Worm (Caenorhabditis elegans) whole organism, midembryonic: Measurements from ENCODE around the gene R07B7.6.

Experiments used
- T22C8.4 ChIP-seq: fragments of 200-800 bp; sonication (Bioruptor generic); IDR thresholded peaks from 2 replicates; pipeline ENCODE4 v1.3.6; 2022; ENCODE audit warnings: missing genetic modification characterization, missing compliant biosample characterization
- cog-1 ChIP-seq: sonication (generic microtip); optimal IDR thresholded peaks from 2 replicates; lab custom pipeline; 2016; ENCODE audit warnings: missing genetic modification characterization, missing compliant biosample characterization
- flt-1 ChIP-seq: fragments of 200-800 bp; sonication (Bioruptor generic); IDR thresholded peaks from 2 replicates; pipeline ENCODE4 v1.3.6; 2022; ENCODE audit warnings: missing genetic modification characterization, missing compliant biosample characterization
- klf-2 ChIP-seq: fragments of 200-800 bp; sonication (Bioruptor generic); conservative IDR thresholded peaks from 2 replicates; pipeline ENCODE4 v1.3.6; 2022; ENCODE audit warnings: missing genetic modification reagents, missing genetic modification characterization, missing compliant biosample characterization
- med-1 ChIP-seq: sonication (generic microtip); optimal IDR thresholded peaks from 2 replicates; lab custom pipeline; 2017; ENCODE audit warnings: missing genetic modification characterization, mild to moderate bottlenecking, missing compliant biosample characterization, antibody characterized with exemption, missing genetic modification reagents; ENCODE audit not compliant: insufficient read depth
- ref-1 ChIP-seq: fragments of 200-800 bp; sonication (Bioruptor generic); conservative IDR thresholded peaks from 2 replicates; pipeline ENCODE4 v1.3.6; 2022; ENCODE audit warnings: missing genetic modification reagents, missing genetic modification characterization, missing compliant biosample characterization
- tab-1 ChIP-seq: fragments of 200-800 bp; sonication (Bioruptor generic); IDR thresholded peaks from 2 replicates; pipeline ENCODE4 v1.3.6; 2022; ENCODE audit warnings: missing genetic modification characterization, missing compliant biosample characterization
- ztf-23 ChIP-seq: fragments of 200-800 bp; sonication (Bioruptor generic); IDR thresholded peaks from 2 replicates; pipeline ENCODE4 v1.3.6; 2022; ENCODE audit warnings: missing genetic modification reagents, missing genetic modification characterization, missing compliant biosample characterization

DNA sequence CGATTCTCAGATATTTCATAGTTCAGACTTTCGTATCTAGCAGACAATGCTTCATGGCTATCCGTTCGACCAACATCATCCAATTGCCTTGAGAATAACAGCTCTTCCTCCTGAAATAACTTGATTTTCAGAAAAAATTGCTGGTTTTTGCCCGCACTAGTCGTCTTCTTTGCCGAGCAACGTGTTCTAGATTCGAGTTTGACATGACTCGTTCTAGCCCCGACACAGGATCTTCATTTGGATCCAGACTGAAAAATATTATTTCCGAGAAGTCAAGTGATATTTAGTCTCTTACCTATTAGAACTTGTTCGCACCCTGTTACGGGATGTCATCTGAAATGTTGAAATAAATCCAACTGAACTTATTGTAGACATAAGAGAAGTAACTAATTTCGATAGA is 11.8 kb downstream of the R07B7.6 start, which contains the start of gene clh-6:
- TF ChIP-seq cog-1 (no peak), flt-1 (GFP tag; lab: Robert Waterston, UW) (0 out of 2 replicates have a peak, but pooled peaks have one; percentile 29), med-1 (GFP tag; lab: Kevin White, UChicago) (no peak), T22C8.4 (GFP tag; lab: Robert Waterston, UW) (no peak), ztf-23 (GFP tag; lab: Robert Waterston, UW) (0 out of 2 replicates have a peak, but pooled peaks have one; percentile 31), ref-1 (GFP tag; lab: Robert Waterston, UW) (no peak), tab-1 (GFP tag; lab: Robert Waterston, UW) (no peak), klf-2 (no peak)
